Fruit fly (Drosophila melanogaster): Measurements from ENCODE around the gene CG15742.

The CG15742 gene

dm6 chrX:13219290-13219689 lies 39.0 kb downstream of the CG15742 start:
- TF ChIP-seq dmrt93B (GFP tag; optimal IDR thresholded peaks at IDR 0.05) (no peak), dl (GFP tag; optimal IDR thresholded peaks at IDR 0.05; ENCODE audit: insufficient read depth in 1 of 2, partially characterized antibody in 2 of 2) (no peak), ey (GFP tag; optimal IDR thresholded peaks at IDR 0.05) (no peak), CG9705 (GFP tag; optimal IDR thresholded peaks at IDR 0.05) (no peak), HLH106 (tag; optimal IDR thresholded peaks at IDR 0.05) (no peak), foxo (GFP tag; optimal IDR thresholded peaks at IDR 0.05) (no peak)

DNA sequence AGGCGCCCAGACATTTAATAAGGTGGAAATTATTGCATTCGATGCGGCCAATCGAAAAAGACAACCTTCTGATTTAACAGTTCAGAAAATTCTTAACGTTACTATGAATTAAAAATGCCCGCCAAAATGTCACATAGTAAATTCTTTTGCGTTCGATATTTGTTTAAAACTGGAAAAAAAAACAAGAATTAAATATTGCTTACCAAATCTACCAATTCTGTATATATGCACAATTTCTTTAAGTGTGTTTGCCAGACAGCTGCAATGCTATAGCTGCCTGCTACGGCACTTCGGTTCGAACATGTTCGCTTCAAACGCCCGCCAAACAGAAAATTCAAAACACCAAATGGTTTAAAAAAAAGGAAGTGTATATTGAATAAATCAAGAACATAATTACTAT lies 44.2 kb downstream of the CG15742 start:
- peak; percentile 43 for TF ChIP-seq h (GFP tag; optimal IDR thresholded peaks at IDR 0.05)
- no peak for TF ChIP-seq Hr83 (GFP tag; optimal IDR thresholded peaks at IDR 0.05; ENCODE audit: poor library complexity, severe bottlenecking)
- no peak for TF ChIP-seq Rel (GFP tag; optimal IDR thresholded peaks at IDR 0.05)
- no peak for TF ChIP-seq Rel (tag; optimal IDR thresholded peaks at IDR 0.05)
- peak; percentile 19 for TF ChIP-seq Sp1 (GFP tag; optimal IDR thresholded peaks at IDR 0.05)
- TF ChIP-seq Myc (optimal IDR thresholded peaks at IDR 0.05), result no peak
- TF ChIP-seq ey (GFP tag; optimal IDR thresholded peaks at IDR 0.05), result peak; percentile 53
- peak; percentile 25 for TF ChIP-seq sv (GFP tag; optimal IDR thresholded peaks at IDR 0.05)
- no peak for TF ChIP-seq Dfd (GFP tag; optimal IDR thresholded peaks at IDR 0.05)
- peak in 1 of 2 experiments; percentile 37 for TF ChIP-seq dl (GFP tag; optimal IDR thresholded peaks at IDR 0.05; ENCODE audit: insufficient read depth in 1 of 2, partially characterized antibody in 2 of 2)
- no peak for TF ChIP-seq CG9705 (GFP tag; optimal IDR thresholded peaks at IDR 0.05)
- TF ChIP-seq foxo (GFP tag; optimal IDR thresholded peaks at IDR 0.05), result peak in 1 of 2 experiments; percentile 62
- no peak for TF ChIP-seq dmrt93B (GFP tag; optimal IDR thresholded peaks at IDR 0.05)
- peak; percentile 53 for TF ChIP-seq rgr (GFP tag; optimal IDR thresholded peaks at IDR 0.05)
- peak; percentile 46 for TF ChIP-seq Hnf4 (GFP tag; optimal IDR thresholded peaks at IDR 0.05)
- TF ChIP-seq GATAd (GFP tag; optimal IDR thresholded peaks at IDR 0.05), result no peak
- no peak for TF ChIP-seq CrebA (GFP tag; optimal IDR thresholded peaks at IDR 0.05; ENCODE audit: borderline replicate concordance)
- no peak for TF ChIP-seq brk (GFP tag; optimal IDR thresholded peaks at IDR 0.05)
- peak; percentile 32 for TF ChIP-seq OdsH (GFP tag; optimal IDR thresholded peaks at IDR 0.05)
- TF ChIP-seq HLH106 (tag; optimal IDR thresholded peaks at IDR 0.05), result peak; percentile 24
- TF ChIP-seq Vsx2 (GFP tag; optimal IDR thresholded peaks at IDR 0.05; ENCODE audit: partially characterized antibody), result no peak
- no peak for TF ChIP-seq dsf (GFP tag; optimal IDR thresholded peaks at IDR 0.05; ENCODE audit: borderline replicate concordance)
- peak; percentile 88 for TF ChIP-seq Dif (GFP tag; optimal IDR thresholded peaks at IDR 0.05; ENCODE audit: partially characterized antibody)
- no peak for TF ChIP-seq pan (optimal IDR thresholded peaks at IDR 0.05)
- TF ChIP-seq br (GFP tag; optimal IDR thresholded peaks at IDR 0.05), result no peak
- no peak for TF ChIP-seq usp (GFP tag; optimal IDR thresholded peaks at IDR 0.05)
- TF ChIP-seq Mio (GFP tag; optimal IDR thresholded peaks at IDR 0.05), result no peak
- TF ChIP-seq lola (GFP tag; optimal IDR thresholded peaks at IDR 0.05), result no peak
- TF ChIP-seq N (GFP tag; optimal IDR thresholded peaks at IDR 0.05), result no peak
- peak; percentile 65 for TF ChIP-seq fru (GFP tag; optimal IDR thresholded peaks at IDR 0.05)
- TF ChIP-seq CG32264 (GFP tag; optimal IDR thresholded peaks at IDR 0.05), result no peak
- peak; percentile 24 for TF ChIP-seq woc (GFP tag; optimal IDR thresholded peaks at IDR 0.05)
- TF ChIP-seq sage (GFP tag; optimal IDR thresholded peaks at IDR 0.05), result no peak
- TF ChIP-seq psq (GFP tag; optimal IDR thresholded peaks at IDR 0.05), result peak; percentile 4

dm6 chrX:13212138-13212481 lies 46.2 kb downstream of the CG15742 start, which contains the start of gene REG:
TSS of gene REG (plus strand) at chrX:13212325.
- no peak for TF ChIP-seq jim (GFP tag; optimal IDR thresholded peaks at IDR 0.05)
- TF ChIP-seq Abd-B (GFP tag; optimal IDR thresholded peaks at IDR 0.05), result no peak
- no peak for TF ChIP-seq ey (GFP tag; optimal IDR thresholded peaks at IDR 0.05)
- no peak for TF ChIP-seq Dfd (GFP tag; optimal IDR thresholded peaks at IDR 0.05)
- TF ChIP-seq Hr78 (GFP tag; optimal IDR thresholded peaks at IDR 0.05), result no peak
- no peak for TF ChIP-seq CrebA (GFP tag; optimal IDR thresholded peaks at IDR 0.05; ENCODE audit: borderline replicate concordance)
- no peak for TF ChIP-seq HLH106 (tag; optimal IDR thresholded peaks at IDR 0.05)
- no peak for TF ChIP-seq h (GFP tag; optimal IDR thresholded peaks at IDR 0.05)
- no peak for TF ChIP-seq dmrt93B (GFP tag; optimal IDR thresholded peaks at IDR 0.05)
- no peak for TF ChIP-seq br (GFP tag; optimal IDR thresholded peaks at IDR 0.05)
- no peak for TF ChIP-seq CG9705 (GFP tag; optimal IDR thresholded peaks at IDR 0.05)
- TF ChIP-seq dl (GFP tag; optimal IDR thresholded peaks at IDR 0.05; ENCODE audit: insufficient read depth in 1 of 2, partially characterized antibody in 2 of 2), result no peak
- no peak for TF ChIP-seq Hr83 (GFP tag; optimal IDR thresholded peaks at IDR 0.05; ENCODE audit: poor library complexity, severe bottlenecking)
- TF ChIP-seq Rel (GFP tag; optimal IDR thresholded peaks at IDR 0.05), result no peak
- TF ChIP-seq Rel (tag; optimal IDR thresholded peaks at IDR 0.05), result no peak
- no peak for TF ChIP-seq psq (GFP tag; optimal IDR thresholded peaks at IDR 0.05)
